Fruit fly (Drosophila melanogaster): Measurements from ENCODE around the gene Dysb.
A peak's percentile ranks its signal among the peaks of the same experiment; 100 is the strongest.

Dysb gene

DNA sequence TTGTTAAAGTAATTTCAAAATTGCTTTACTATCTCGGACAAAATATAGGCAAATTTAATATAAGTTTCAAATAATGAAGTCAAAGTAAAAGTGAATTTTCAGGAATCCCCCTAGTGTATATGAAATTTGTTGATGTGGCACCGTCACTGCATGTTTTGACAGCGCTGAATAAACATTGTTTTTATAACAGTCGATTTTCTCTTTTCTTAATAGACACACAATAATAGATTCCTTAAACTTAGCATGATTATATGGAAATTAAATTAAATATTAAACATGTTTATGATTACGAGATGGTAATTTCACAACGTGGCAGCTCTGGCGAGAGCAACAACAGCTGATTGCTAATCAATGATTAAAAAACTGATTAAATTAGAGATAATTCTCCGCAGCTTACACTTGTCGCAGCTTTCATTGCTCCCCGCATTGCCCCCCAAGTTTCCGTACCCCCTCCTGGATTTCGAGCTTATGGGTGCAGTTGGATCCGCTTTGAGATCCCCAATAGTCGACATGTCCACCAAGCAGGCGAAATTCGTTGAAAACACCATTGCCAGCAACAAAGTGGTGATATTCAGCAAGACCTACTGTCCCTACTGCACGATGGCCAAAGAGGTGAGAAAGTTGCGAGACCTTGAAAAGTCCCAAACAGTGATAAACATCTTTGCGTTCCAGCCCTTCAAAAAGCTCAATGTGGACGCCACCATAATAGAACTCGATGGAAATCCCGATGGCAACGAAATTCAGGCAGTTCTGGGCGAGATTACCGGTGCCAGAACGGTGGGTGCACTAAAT lies 1.7 kb downstream of the Dysb start, which contains the start of gene Grx1 (continued):
- TF ChIP-seq CG3847 (GFP tag; IDR thresholded peaks at IDR 0.05) (peak; percentile 48), gem (tag; optimal IDR thresholded peaks at IDR 0.05) (peak; percentile 75), PHDP (tag; optimal IDR thresholded peaks at IDR 0.05) (peak; percentile 76), CG14860 (GFP tag; IDR thresholded peaks at IDR 0.05; ENCODE audit: partially characterized antibody) (no peak), CG34376 (GFP tag; optimal IDR thresholded peaks at IDR 0.05) (peak; percentile 58), E2f2 (GFP tag; IDR thresholded peaks at IDR 0.05) (peak; percentile 45; the same call in 1 of the 2 replicates), luna (GFP tag; optimal IDR thresholded peaks at IDR 0.05) (no peak), CG1603 (tag; optimal IDR thresholded peaks at IDR 0.05) (peak; percentile 57), stc (GFP tag; IDR thresholded peaks at IDR 0.05) (no peak; the same call in 1 of the 2 replicates), Trl (optimal IDR thresholded peaks at IDR 0.05) (no peak), Trl (GFP tag; optimal IDR thresholded peaks at IDR 0.05) (peak; percentile 23), tap (tag; optimal IDR thresholded peaks at IDR 0.05) (peak; percentile 61), prd (optimal IDR thresholded peaks at IDR 0.05) (no peak), prd (GFP tag; IDR thresholded peaks at IDR 0.05) (peak; percentile 46; the same call in 1 of the 3 replicates), Dip2 (GFP tag; IDR thresholded peaks at IDR 0.05) (no peak), cato (GFP tag; optimal IDR thresholded peaks at IDR 0.05; ENCODE audit: borderline replicate concordance) (no peak), CG10959 (GFP tag; IDR thresholded peaks at IDR 0.05) (no peak), inv (GFP tag; IDR thresholded peaks at IDR 0.05; ENCODE audit: partially characterized antibody) (no peak), CG9932 (GFP tag; IDR thresholded peaks at IDR 0.05) (peak; percentile 46; the same call in 1 of the 2 replicates), CG7987 (GFP tag; optimal IDR thresholded peaks at IDR 0.05) (no peak), wek (GFP tag; optimal IDR thresholded peaks at IDR 0.05) (peak; percentile 97), Med (GFP tag) (peak; percentile 83), otp (GFP tag; IDR thresholded peaks at IDR 0.05) (no peak), Pdp1 (GFP tag; optimal IDR thresholded peaks at IDR 0.05) (peak; percentile 43 to 92), CG10654 (GFP tag; optimal IDR thresholded peaks at IDR 0.05) (no peak), shn (GFP tag; optimal IDR thresholded peaks at IDR 0.05) (no peak), CG12744 (GFP tag; optimal IDR thresholded peaks at IDR 0.05) (no peak), CG1647 (GFP tag; optimal IDR thresholded peaks at IDR 0.05) (peak; percentile 34), Nf-YC (tag; optimal IDR thresholded peaks at IDR 0.05) (peak; percentile 66), fd102C (GFP tag; optimal IDR thresholded peaks at IDR 0.05) (no peak), CG11696 (GFP tag; IDR thresholded peaks at IDR 0.05) (no peak), bab2 (GFP tag; optimal IDR thresholded peaks at IDR 0.05) (peak; percentile 43), org-1 (GFP tag; optimal IDR thresholded peaks at IDR 0.05) (no peak), CG4617 (GFP tag; optimal IDR thresholded peaks at IDR 0.05; ENCODE audit: borderline replicate concordance) (peak; percentile 54), Hr3 (GFP tag; optimal IDR thresholded peaks at IDR 0.05) (peak; percentile 49), Max (GFP tag; optimal IDR thresholded peaks at IDR 0.05) (peak; percentile 62), Mrtf (GFP tag; IDR thresholded peaks at IDR 0.05) (no peak), ac (GFP tag; optimal IDR thresholded peaks at IDR 0.05) (no peak), CG1529 (GFP tag; optimal IDR thresholded peaks at IDR 0.05) (peak; percentile 50), Side (GFP tag; optimal IDR thresholded peaks at IDR 0.05) (no peak), hb (GFP tag; IDR thresholded peaks at IDR 0.05; ENCODE audit: partially characterized antibody) (no peak), H15 (GFP tag; IDR thresholded peaks at IDR 0.05) (no peak), amos (GFP tag; IDR thresholded peaks at IDR 0.05; ENCODE audit: partially characterized antibody) (no peak), CG7372 (GFP tag; IDR thresholded peaks at IDR 0.05) (no peak), dan (GFP tag; IDR thresholded peaks at IDR 0.05) (no peak), dysf (GFP tag; IDR thresholded peaks at IDR 0.05) (no peak), CG30020 (tag; optimal IDR thresholded peaks at IDR 0.05) (peak; percentile 61), Fer2 (tag; optimal IDR thresholded peaks at IDR 0.05) (no peak), CG10321 (GFP tag; IDR thresholded peaks at IDR 0.05) (no peak), Stat92E (GFP tag; optimal IDR thresholded peaks at IDR 0.05) (no peak)
